Worm (Caenorhabditis elegans) whole organism, young adult: ENCODE measurements around the gene ndua-12.
A peak's percentile ranks its signal among the peaks of the same experiment; 100 is the strongest.

ENCODE experiments used
- B0019.2 ChIP-seq: fragments of 200-800 bp; sonication (Bioruptor generic); conservative IDR thresholded peaks from 2 replicates; pipeline ENCODE4 v1.3.6; 2022; ENCODE audit warnings: missing genetic modification reagents, missing genetic modification characterization, missing compliant biosample characterization
- B0035.1 ChIP-seq: sonication (generic microtip); optimal IDR thresholded peaks from 2 replicates; lab custom pipeline; 2016; ENCODE audit warnings: missing genetic modification characterization, mild to moderate bottlenecking, missing compliant biosample characterization, missing genotype, missing genetic modification reagents
- C17E4.6 ChIP-seq: fragments of 200-800 bp; sonication (Bioruptor generic); IDR thresholded peaks from 2 replicates; pipeline ENCODE4 v1.3.6; 2022; ENCODE audit warnings: missing genetic modification reagents, missing genetic modification characterization, missing compliant biosample characterization
- F52B5.7 ChIP-seq: sonication (generic microtip); optimal IDR thresholded peaks from 2 replicates; lab custom pipeline; 2016; ENCODE audit warnings: mild to moderate bottlenecking, missing genetic modification characterization, missing compliant biosample characterization
- F55B11.4 ChIP-seq: sonication (generic microtip); optimal IDR thresholded peaks from 2 replicates; lab custom pipeline; 2016; ENCODE audit warnings: missing compliant biosample characterization, missing genetic modification characterization, borderline replicate concordance; ENCODE audit not compliant: insufficient read depth
- F57A8.1 ChIP-seq: fragments of 200-800 bp; sonication (Bioruptor generic); optimal IDR thresholded peaks from 2 replicates; lab custom pipeline; 2018; ENCODE audit warnings: mild to moderate bottlenecking, missing genetic modification characterization, moderate library complexity, missing compliant biosample characterization
- F57C9.4 ChIP-seq: sonication (generic microtip); optimal IDR thresholded peaks from 2 replicates; lab custom pipeline; 2017; ENCODE audit warnings: mild to moderate bottlenecking, missing genetic modification characterization, missing compliant biosample characterization
- Y95B8A.8 ChIP-seq: fragments of 200-800 bp; sonication (Bioruptor generic); IDR thresholded peaks from 2 replicates; pipeline ENCODE4 v1.3.6; 2022; ENCODE audit warnings: missing genetic modification reagents, missing genetic modification characterization, missing compliant biosample characterization
- akir-1 ChIP-seq: fragments of 200-800 bp; sonication (Bioruptor generic); optimal IDR thresholded peaks from 2 replicates; lab custom pipeline; 2018; ENCODE audit warnings: mild to moderate bottlenecking, missing genetic modification characterization, moderate library complexity, missing compliant biosample characterization
- aptf-3 ChIP-seq: fragments of 200-800 bp; sonication (Bioruptor generic); IDR thresholded peaks from 2 replicates; pipeline ENCODE4 v1.3.6; 2022; ENCODE audit warnings: missing genetic modification characterization, missing compliant biosample characterization
- attf-6 ChIP-seq: fragments of 200-800 bp; sonication (Bioruptor generic); IDR thresholded peaks from 2 replicates; pipeline ENCODE4 v1.3.6; 2022; ENCODE audit warnings: missing genetic modification reagents, missing genetic modification characterization, missing compliant biosample characterization
- bed-1 ChIP-seq: fragments of 200-800 bp; sonication (Bioruptor generic); IDR thresholded peaks from 2 replicates; pipeline ENCODE4 v1.3.6; 2022; ENCODE audit warnings: missing genetic modification reagents, missing genetic modification characterization, missing compliant biosample characterization
- bed-2 ChIP-seq: fragments of 200-800 bp; sonication (Bioruptor generic); IDR thresholded peaks from 2 replicates; pipeline ENCODE4 v1.3.6; 2022; ENCODE audit warnings: missing genetic modification reagents, missing genetic modification characterization, missing compliant biosample characterization
- ccch-3 ChIP-seq: fragments of 200-800 bp; sonication (Bioruptor generic); optimal IDR thresholded peaks from 2 replicates; lab custom pipeline; 2018; ENCODE audit warnings: mild to moderate bottlenecking, missing genetic modification characterization, missing compliant biosample characterization
- ceh-100 ChIP-seq: fragments of 200-800 bp; sonication (Bioruptor generic); IDR thresholded peaks from 2 replicates; pipeline ENCODE4 v1.3.6; 2022; ENCODE audit warnings: missing genetic modification reagents, missing genetic modification characterization, missing compliant biosample characterization
- ceh-27 ChIP-seq: fragments of 200-800 bp; sonication (Bioruptor generic); optimal IDR thresholded peaks from 2 replicates; lab custom pipeline; 2018; ENCODE audit warnings: mild to moderate bottlenecking, missing genetic modification characterization, moderate library complexity, missing compliant biosample characterization
- ceh-40 ChIP-seq: fragments of 200-800 bp; sonication (Bioruptor generic); IDR thresholded peaks from 2 replicates; pipeline ENCODE4 v1.3.6; 2022; ENCODE audit warnings: missing genetic modification characterization, missing compliant biosample characterization
- ceh-58 ChIP-seq: fragments of 200-800 bp; sonication (Bioruptor generic); IDR thresholded peaks from 2 replicates; pipeline ENCODE4 v1.3.6; 2022; ENCODE audit warnings: missing genetic modification characterization, missing compliant biosample characterization
- dpff-1 ChIP-seq: sonication (generic microtip); optimal IDR thresholded peaks from 2 replicates; lab custom pipeline; 2017; ENCODE audit warnings: mild to moderate bottlenecking, missing genetic modification characterization, missing compliant biosample characterization
- egl-44 ChIP-seq: fragments of 200-800 bp; sonication (Bioruptor generic); IDR thresholded peaks from 2 replicates; pipeline ENCODE4 v1.3.6; 2022; ENCODE audit warnings: missing genetic modification reagents, missing genetic modification characterization, missing compliant biosample characterization
- fkh-3 ChIP-seq: sonication (generic microtip); optimal IDR thresholded peaks from 2 replicates; lab custom pipeline; 2016; ENCODE audit warnings: mild to moderate bottlenecking, missing genetic modification characterization, missing compliant biosample characterization
- him-1 ChIP-seq: sonication (generic microtip); optimal IDR thresholded peaks from 2 replicates; lab custom pipeline; 2016; ENCODE audit warnings: missing genotype, missing genetic modification reagents, missing genetic modification characterization, missing compliant biosample characterization
- hlh-12 ChIP-seq: sonication (generic microtip); optimal IDR thresholded peaks from 2 replicates; lab custom pipeline; 2016; ENCODE audit warnings: missing genetic modification characterization, missing compliant biosample characterization
- hmg-1.2 ChIP-seq: fragments of 200-800 bp; sonication (Bioruptor generic); IDR thresholded peaks from 2 replicates; pipeline ENCODE4 v1.3.6; 2022; ENCODE audit warnings: missing genetic modification reagents, missing genetic modification characterization, missing compliant biosample characterization
- hmg-20 ChIP-seq: fragments of 200-800 bp; sonication (Bioruptor generic); IDR thresholded peaks from 2 replicates; pipeline ENCODE4 v1.3.6; 2022; ENCODE audit warnings: missing genetic modification reagents, missing genetic modification characterization, missing compliant biosample characterization
- hrde-1 ChIP-seq: sonication (generic microtip); optimal IDR thresholded peaks from 2 replicates; lab custom pipeline; 2016; ENCODE audit warnings: missing genetic modification characterization, mild to moderate bottlenecking, missing compliant biosample characterization, moderate library complexity, missing genotype, missing genetic modification reagents, borderline replicate concordance
- hsf-1 ChIP-seq: fragments of 200-800 bp; sonication (Bioruptor generic); IDR thresholded peaks from 2 replicates; pipeline ENCODE4 v1.3.6; 2022; ENCODE audit warnings: missing genetic modification reagents, missing genetic modification characterization, missing compliant biosample characterization
- lag-1 ChIP-seq: fragments of 200-800 bp; sonication (Bioruptor generic); IDR thresholded peaks from 2 replicates; pipeline ENCODE4 v1.3.6; 2022; ENCODE audit warnings: missing genetic modification reagents, missing genetic modification characterization, missing compliant biosample characterization
- let-526 ChIP-seq: fragments of 200-800 bp; sonication (Bioruptor generic); IDR thresholded peaks from 2 replicates; pipeline ENCODE4 v1.3.6; 2022; ENCODE audit warnings: missing genetic modification reagents, missing genetic modification characterization, missing compliant biosample characterization
- lin-26 ChIP-seq: fragments of 200-800 bp; sonication (Bioruptor generic); IDR thresholded peaks from 2 replicates; pipeline ENCODE4 v1.3.6; 2022; ENCODE audit warnings: missing genetic modification reagents, missing genetic modification characterization, missing compliant biosample characterization
- lin-40 ChIP-seq: sonication (generic microtip); optimal IDR thresholded peaks from 2 replicates; lab custom pipeline; 2016; ENCODE audit warnings: missing genetic modification characterization, mild to moderate bottlenecking, missing compliant biosample characterization, missing genotype, missing genetic modification reagents
- lin-54 ChIP-seq: fragments of 200-800 bp; sonication (Bioruptor generic); optimal IDR thresholded peaks from 2 replicates; lab custom pipeline; 2018; ENCODE audit warnings: mild to moderate bottlenecking, missing genetic modification characterization, missing compliant biosample characterization
- madf-10 ChIP-seq: sonication (generic microtip); optimal IDR thresholded peaks from 2 replicates; lab custom pipeline; 2016; ENCODE audit warnings: mild to moderate bottlenecking, missing genetic modification characterization, missing compliant biosample characterization
- madf-6 ChIP-seq: fragments of 200-800 bp; sonication (Bioruptor generic); IDR thresholded peaks from 2 replicates; pipeline ENCODE4 v1.3.6; 2022; ENCODE audit warnings: missing genetic modification reagents, missing genetic modification characterization, missing compliant biosample characterization
- nfya-1 ChIP-seq: sonication (generic microtip); optimal IDR thresholded peaks from 2 replicates; lab custom pipeline; 2017; ENCODE audit warnings: antibody characterized with exemption, missing compliant biosample characterization, missing genetic modification characterization, borderline replicate concordance; ENCODE audit not compliant: insufficient read depth
- nfya-2 ChIP-seq: fragments of 200-800 bp; sonication (Bioruptor generic); IDR thresholded peaks from 2 replicates; pipeline ENCODE4 v1.3.6; 2022; ENCODE audit warnings: missing genetic modification reagents, missing genetic modification characterization, missing compliant biosample characterization
- nhr-80 ChIP-seq: sonication (generic microtip); optimal IDR thresholded peaks from 2 replicates; lab custom pipeline; 2016; ENCODE audit warnings: missing genetic modification characterization, missing compliant biosample characterization
- pbrm-1 ChIP-seq: fragments of 200-800 bp; sonication (Bioruptor generic); IDR thresholded peaks from 2 replicates; pipeline ENCODE4 v1.3.6; 2022; ENCODE audit warnings: missing genetic modification reagents, missing genetic modification characterization, missing compliant biosample characterization
- rcor-1 ChIP-seq: fragments of 200-800 bp; sonication (Bioruptor generic); IDR thresholded peaks from 2 replicates; pipeline ENCODE4 v1.3.6; 2022; ENCODE audit warnings: missing genetic modification reagents, missing genetic modification characterization, missing compliant biosample characterization
- rec-8 ChIP-seq, 2 experiments: sonication (generic microtip); optimal IDR thresholded peaks; 2 replicates each; lab custom pipeline; 2016; ENCODE audit warnings: mild to moderate bottlenecking in 2 of 2, missing genetic modification characterization in 2 of 2, missing genetic modification reagents in 2 of 2, missing genotype in 2 of 2, missing biosample characterization in 1 of 2, missing compliant biosample characterization in 1 of 2, moderate library complexity in 1 of 2
- snpc-1.3 ChIP-seq: sonication (generic microtip); optimal IDR thresholded peaks from 2 replicates; lab custom pipeline; 2017; ENCODE audit warnings: missing genetic modification characterization, mild to moderate bottlenecking, missing compliant biosample characterization, antibody characterized with exemption, moderate library complexity, missing genotype, missing genetic modification reagents; ENCODE audit not compliant: insufficient read depth
- somi-1 ChIP-seq: fragments of 200-800 bp; sonication (Bioruptor generic); optimal IDR thresholded peaks from 2 replicates; lab custom pipeline; 2018; ENCODE audit warnings: mild to moderate bottlenecking, missing genetic modification characterization, missing compliant biosample characterization
- sptf-2 ChIP-seq: fragments of 200-800 bp; sonication (Bioruptor generic); optimal IDR thresholded peaks from 2 replicates; lab custom pipeline; 2018; ENCODE audit warnings: mild to moderate bottlenecking, missing genetic modification characterization, missing compliant biosample characterization
- tbx-9 ChIP-seq: sonication (generic microtip); optimal IDR thresholded peaks from 2 replicates; lab custom pipeline; 2016; ENCODE audit warnings: borderline replicate concordance, missing genetic modification characterization, inconsistent platforms, missing compliant biosample characterization
- unc-130 ChIP-seq: sonication (generic microtip); optimal IDR thresholded peaks from 2 replicates; lab custom pipeline; 2016; ENCODE audit warnings: missing genetic modification reagents, missing genetic modification characterization, missing compliant biosample characterization
- unc-62 ChIP-seq: fragments of 150-350 bp; optimal IDR thresholded peaks from 2 replicates; lab custom pipeline; 2014; ENCODE audit warnings: missing biosample characterization, missing genetic modification reagents, missing genetic modification characterization
- ztf-18 ChIP-seq: sonication (generic microtip); optimal IDR thresholded peaks from 2 replicates; lab custom pipeline; 2016; ENCODE audit warnings: missing genotype, mild to moderate bottlenecking, missing genetic modification characterization, missing compliant biosample characterization
- ztf-22 ChIP-seq: fragments of 200-800 bp; sonication (Bioruptor generic); optimal IDR thresholded peaks from 2 replicates; lab custom pipeline; 2018; ENCODE audit warnings: mild to moderate bottlenecking, missing genetic modification characterization, moderate library complexity, missing compliant biosample characterization

ndua-12 gene

DNA sequence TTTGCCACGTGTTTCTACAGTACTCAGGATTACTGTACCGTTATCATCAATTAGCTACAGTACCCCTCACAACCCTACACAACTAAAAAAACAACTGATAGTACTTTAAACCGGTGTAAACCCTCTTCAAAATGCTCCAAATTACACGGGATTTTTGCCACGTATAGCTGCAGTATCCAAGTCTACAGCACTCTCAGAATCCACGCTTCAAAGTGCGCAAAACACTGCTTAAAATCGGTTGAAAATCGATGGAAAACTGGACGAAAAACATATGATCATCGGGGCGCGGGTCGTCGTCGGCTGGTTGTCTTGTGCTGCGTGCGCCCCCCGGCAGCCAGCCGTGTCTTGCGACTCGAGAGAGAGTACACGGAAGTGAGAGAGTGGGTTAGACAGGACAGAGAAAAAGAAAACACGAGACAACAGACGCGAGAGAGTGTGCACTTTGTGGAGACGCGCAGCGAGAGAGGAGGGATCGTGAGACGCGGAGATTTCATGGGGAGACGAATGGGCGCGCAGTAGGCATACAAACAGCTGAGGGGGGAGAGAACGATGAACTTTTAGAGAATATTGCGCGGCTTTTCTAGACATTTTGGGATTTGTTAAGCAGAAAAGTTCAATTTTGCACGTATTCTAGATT is 11.2 kb downstream of the ndua-12 start:
- TF ChIP-seq unc-62 (GFP tag; lab: Kevin White, UChicago) = no peak
- TF ChIP-seq rcor-1 (GFP tag; lab: Robert Waterston, UW) = peak; percentile 54
- no peak for TF ChIP-seq ccch-3 (GFP tag; lab: Kevin White, UChicago)
- TF ChIP-seq akir-1 (GFP tag; lab: Kevin White, UChicago) = peak; percentile 38
- peak; percentile 45; the same call in 1 of the 2 replicates for TF ChIP-seq hsf-1 (GFP tag; lab: Robert Waterston, UW)
- no peak for TF ChIP-seq ceh-100 (GFP tag; lab: Robert Waterston, UW)
- TF ChIP-seq madf-10 = peak; percentile 65
- no peak for TF ChIP-seq hlh-12 (tag; lab: Kevin White, UChicago)
- TF ChIP-seq madf-6 (GFP tag; lab: Robert Waterston, UW) = peak; percentile 41; the same call in 1 of the 2 replicates
- no peak for TF ChIP-seq B0035.1
- TF ChIP-seq lag-1 (GFP tag; lab: Robert Waterston, UW) = no peak
- TF ChIP-seq lin-54 (GFP tag; lab: Kevin White, UChicago) = peak; percentile 57
- 0 out of 2 replicates have a peak, but pooled peaks have one; percentile 59 for TF ChIP-seq Y95B8A.8 (GFP tag; lab: Robert Waterston, UW)
- peak; percentile 81 for TF ChIP-seq pbrm-1
- TF ChIP-seq ztf-18 (tag; lab: Kevin White, UChicago) = peak; percentile 69
- no peak for TF ChIP-seq egl-44 (GFP tag; lab: Robert Waterston, UW)
- TF ChIP-seq bed-2 = no peak
- TF ChIP-seq hmg-20 (GFP tag; lab: Robert Waterston, UW) = peak; percentile 61; the same call in 1 of the 2 replicates
- TF ChIP-seq ceh-58 = no peak
- no peak for TF ChIP-seq tbx-9 (tag; lab: Kevin White, UChicago)
- no peak for TF ChIP-seq aptf-3 (GFP tag; lab: Robert Waterston, UW)
- TF ChIP-seq C17E4.6 (GFP tag; lab: Robert Waterston, UW) = no peak
- no peak for TF ChIP-seq F55B11.4 (tag; lab: Kevin White, UChicago)
- TF ChIP-seq F57C9.4 (tag; lab: Kevin White, UChicago) = no peak
- peak; percentile 72; the same call in 1 of the 2 replicates for TF ChIP-seq let-526
- TF ChIP-seq somi-1 (GFP tag; lab: Kevin White, UChicago) = peak; percentile 53
- TF ChIP-seq nhr-80 (tag; lab: Kevin White, UChicago) = peak; percentile 68
- no peak for TF ChIP-seq nfya-1 (tag; lab: Kevin White, UChicago)
- TF ChIP-seq bed-1 = no peak
- peak; percentile 82 for TF ChIP-seq ceh-27
- no peak for TF ChIP-seq ztf-22 (GFP tag; lab: Kevin White, UChicago)
- no peak for TF ChIP-seq snpc-1.3
- no peak for TF ChIP-seq nfya-2
- TF ChIP-seq hrde-1 (tag; lab: Kevin White, UChicago) = no peak
- no peak for TF ChIP-seq F57A8.1 (GFP tag; lab: Kevin White, UChicago)
- TF ChIP-seq B0019.2 = no peak
- no peak for TF ChIP-seq ceh-40 (GFP tag; lab: Robert Waterston, UW)
- TF ChIP-seq dpff-1 (tag; lab: Kevin White, UChicago) = no peak
- TF ChIP-seq rec-8 (tag; optimal IDR thresholded peaks at IDR 0.05; lab: Kevin White, UChicago) = no peak
- no peak for TF ChIP-seq attf-6 (GFP tag; lab: Robert Waterston, UW)
- TF ChIP-seq hmg-1.2 (GFP tag; lab: Robert Waterston, UW) = peak; percentile 95
- TF ChIP-seq fkh-3 (tag; lab: Kevin White, UChicago) = no peak
- no peak for TF ChIP-seq sptf-2
- peak; percentile 23 for TF ChIP-seq F52B5.7 (tag; lab: Kevin White, UChicago)
- peak; percentile 68; the same call in 1 of the 2 replicates for TF ChIP-seq lin-26 (GFP tag; lab: Robert Waterston, UW)
- peak; percentile 74 for TF ChIP-seq lin-40 (tag; lab: Kevin White, UChicago)
- TF ChIP-seq him-1 (tag; lab: Kevin White, UChicago) = no peak
- TF ChIP-seq unc-130 (GFP tag; lab: Kevin White, UChicago) = no peak
